Worm (Caenorhabditis elegans) whole organism, L4 larva: ENCODE results near the gene ccm-3.
A peak's percentile ranks its signal among the peaks of the same experiment; 100 is the strongest.

ENCODE experiments used
- F26F4.8 ChIP-seq: fragments of 200-800 bp; sonication (Bioruptor generic); conservative IDR thresholded peaks from 2 replicates; pipeline ENCODE4 v1.3.6; 2022; ENCODE audit warnings: missing genetic modification characterization, missing compliant biosample characterization
- F44E2.7 ChIP-seq: fragments of 200-800 bp; sonication (Bioruptor generic); IDR thresholded peaks from 2 replicates; pipeline ENCODE4 v2.1.2; 2022; ENCODE audit warnings: missing genetic modification characterization, missing compliant biosample characterization
- T20F7.1 ChIP-seq: fragments of 200-800 bp; sonication (Bioruptor generic); optimal IDR thresholded peaks from 2 replicates; lab custom pipeline; 2018; ENCODE audit warnings: mild to moderate bottlenecking, missing genetic modification characterization, missing compliant biosample characterization
- Y105C5A.15 ChIP-seq: fragments of 200-800 bp; sonication (Bioruptor generic); IDR thresholded peaks from 2 replicates; pipeline ENCODE4 v1.3.6; 2022; ENCODE audit warnings: missing genetic modification characterization, missing compliant biosample characterization
- Y48G9A.11 ChIP-seq: fragments of 200-800 bp; sonication (Bioruptor generic); IDR thresholded peaks from 2 replicates; pipeline ENCODE4 v1.3.6; 2022; ENCODE audit warnings: missing genetic modification reagents, missing genetic modification characterization, missing compliant biosample characterization
- ZK337.2 ChIP-seq: fragments of 200-800 bp; sonication (Bioruptor generic); IDR thresholded peaks from 2 replicates; pipeline ENCODE4 v1.3.6; 2022; ENCODE audit warnings: missing genetic modification reagents, missing genetic modification characterization, missing compliant biosample characterization
- aha-1 ChIP-seq: fragments of 150-350 bp; peaks from one replicate; lab custom pipeline; 2014; ENCODE audit warnings: missing biosample characterization, missing genetic modification characterization
- arid-1 ChIP-seq: fragments of 200-800 bp; sonication (Bioruptor generic); conservative IDR thresholded peaks from 2 replicates; pipeline ENCODE4 v1.3.6; 2022; ENCODE audit warnings: missing genetic modification reagents, missing genetic modification characterization, missing compliant biosample characterization
- ceh-20 ChIP-seq: fragments of 200-800 bp; sonication (Bioruptor generic); IDR thresholded peaks from 2 replicates; pipeline ENCODE4 v1.3.6; 2022; ENCODE audit warnings: missing genetic modification reagents, missing genetic modification characterization, missing compliant biosample characterization
- ceh-62 ChIP-seq: sonication (generic microtip); optimal IDR thresholded peaks from 2 replicates; lab custom pipeline; 2017; ENCODE audit warnings: missing biosample characterization, missing genetic modification characterization
- cey-2 ChIP-seq: sonication (generic microtip); optimal IDR thresholded peaks from 3 replicates; lab custom pipeline; 2017; ENCODE audit warnings: missing genetic modification characterization, mild to moderate bottlenecking, missing compliant biosample characterization, antibody characterized with exemption, borderline replicate concordance; ENCODE audit not compliant: insufficient read depth
- daf-16 ChIP-seq, 3 experiments: sonication (generic microtip); optimal IDR thresholded peaks; 2 replicates each; lab custom pipeline; 2016 to 2017; ENCODE audit warnings: missing genetic modification characterization in 3 of 3, missing genetic modification reagents in 3 of 3, mild to moderate bottlenecking in 2 of 3, missing compliant biosample characterization in 2 of 3, missing biosample characterization in 1 of 3, moderate library complexity in 1 of 3
- daf-8 ChIP-seq: fragments of 200-800 bp; sonication (Bioruptor generic); IDR thresholded peaks from 2 replicates; pipeline ENCODE4 v1.3.6; 2022; ENCODE audit warnings: missing genetic modification characterization, missing compliant biosample characterization
- duxl-1 ChIP-seq: sonication (generic microtip); optimal IDR thresholded peaks from 2 replicates; lab custom pipeline; 2016; ENCODE audit warnings: mild to moderate bottlenecking, missing genetic modification characterization, moderate library complexity, missing compliant biosample characterization; ENCODE audit not compliant: poor library complexity
- egl-27 ChIP-seq: sonication (generic microtip); optimal IDR thresholded peaks from 3 replicates; lab custom pipeline; 2017; ENCODE audit warnings: missing biosample characterization, missing genetic modification reagents, missing genetic modification characterization
- gei-8 ChIP-seq: fragments of 200-800 bp; sonication (Bioruptor generic); optimal IDR thresholded peaks from 2 replicates; lab custom pipeline; 2018; ENCODE audit warnings: mild to moderate bottlenecking, missing genetic modification characterization, missing compliant biosample characterization
- hif-1 ChIP-seq, 2 experiments: sonication (generic microtip); optimal IDR thresholded peaks; 2 replicates each; lab custom pipeline; 2016 to 2017; ENCODE audit warnings: missing compliant biosample characterization in 2 of 2, missing genetic modification characterization in 2 of 2, missing genetic modification reagents in 2 of 2, missing genotype in 2 of 2, mild to moderate bottlenecking in 1 of 2
- hlh-30 ChIP-seq: sonication (generic microtip); optimal IDR thresholded peaks from 2 replicates; lab custom pipeline; 2017; ENCODE audit warnings: antibody characterized with exemption, mild to moderate bottlenecking, missing genetic modification characterization, missing compliant biosample characterization; ENCODE audit not compliant: insufficient read depth
- hmg-1.1 ChIP-seq: fragments of 200-800 bp; sonication (Bioruptor generic); IDR thresholded peaks from 2 replicates; pipeline ENCODE4 v1.3.6; 2022; ENCODE audit warnings: missing genetic modification reagents, missing genetic modification characterization, missing compliant biosample characterization
- lin-15B ChIP-seq: fragments of 150-350 bp; sonication (generic microtip); optimal IDR thresholded peaks from 3 replicates; lab custom pipeline; 2014; ENCODE audit warnings: missing biosample characterization, missing genetic modification characterization
- lsy-2 ChIP-seq, 2 experiments: fragments of 150-350 bp in 1 of 2; sonication (generic microtip) in 1 of 2; optimal IDR thresholded peaks; 2 replicates each; lab custom pipeline; 2014 to 2017; ENCODE audit warnings: missing biosample characterization in 2 of 2, missing genetic modification characterization in 2 of 2
- madf-5 ChIP-seq, 2 experiments: fragments of 200-800 bp; sonication (Bioruptor generic); IDR thresholded peaks; 2 replicates each; pipeline ENCODE4 v1.3.6; 2022; ENCODE audit warnings: missing compliant biosample characterization in 2 of 2, missing genetic modification characterization in 2 of 2
- madf-9 ChIP-seq: fragments of 200-800 bp; sonication (Bioruptor generic); conservative IDR thresholded peaks from 2 replicates; pipeline ENCODE4 v1.3.6; 2022; ENCODE audit warnings: missing genetic modification reagents, missing genetic modification characterization, missing compliant biosample characterization
- mdl-1 ChIP-seq, 2 experiments: fragments of 150-350 bp in 1 of 2; sonication (generic microtip) in 1 of 2; optimal IDR thresholded peaks; 2 replicates each; lab custom pipeline; 2014 to 2017; ENCODE audit warnings: missing biosample characterization in 2 of 2, missing genetic modification characterization in 2 of 2
- mes-2 ChIP-seq: sonication (generic microtip); optimal IDR thresholded peaks from 2 replicates; lab custom pipeline; 2016; ENCODE audit warnings: missing genotype, mild to moderate bottlenecking, missing genetic modification characterization, missing compliant biosample characterization; ENCODE audit not compliant: poor library complexity, severe bottlenecking
- mxl-2 ChIP-seq: fragments of 200-800 bp; sonication (Bioruptor generic); conservative IDR thresholded peaks from 2 replicates; pipeline ENCODE4 v1.3.6; 2022; ENCODE audit warnings: missing genetic modification reagents, missing genetic modification characterization, missing compliant biosample characterization
- mxl-3 ChIP-seq: fragments of 200-800 bp; sonication (Bioruptor generic); optimal IDR thresholded peaks from 2 replicates; lab custom pipeline; 2018; ENCODE audit warnings: mild to moderate bottlenecking, missing genetic modification characterization, missing compliant biosample characterization
- nhr-102 ChIP-seq: sonication (generic microtip); optimal IDR thresholded peaks from 2 replicates; lab custom pipeline; 2016; ENCODE audit warnings: mild to moderate bottlenecking, missing genetic modification characterization, moderate library complexity, missing compliant biosample characterization
- nhr-11 ChIP-seq: fragments of 150-350 bp; optimal IDR thresholded peaks from 2 replicates; lab custom pipeline; 2014; ENCODE audit warnings: missing biosample characterization, missing genetic modification characterization
- nhr-41 ChIP-seq: fragments of 200-800 bp; sonication (Bioruptor generic); IDR thresholded peaks from 2 replicates; pipeline ENCODE4 v1.3.6; 2022; ENCODE audit warnings: missing genetic modification reagents, missing genetic modification characterization, missing compliant biosample characterization
- nhr-48 ChIP-seq: sonication (generic microtip); optimal IDR thresholded peaks from 2 replicates; lab custom pipeline; 2016; ENCODE audit warnings: mild to moderate bottlenecking, missing genetic modification characterization, missing compliant biosample characterization
- nhr-76 ChIP-seq: fragments of 150-350 bp; optimal IDR thresholded peaks from 2 replicates; lab custom pipeline; 2014; ENCODE audit warnings: missing biosample characterization, missing genetic modification characterization
- pha-4 ChIP-seq, 2 experiments: fragments of 150-350 bp in 1 of 2; fragments of 200-800 bp in 1 of 2; sonication (Bioruptor generic) in 1 of 2; IDR thresholded peaks in 1 of 2; optimal IDR thresholded peaks in 1 of 2; 2 replicates each; pipeline versions ENCODE4 v1.3.6 to Lab custom; 2014 to 2022; ENCODE audit warnings: missing genetic modification characterization in 2 of 2, missing genetic modification reagents in 2 of 2, missing biosample characterization in 1 of 2, missing compliant biosample characterization in 1 of 2
- php-3 ChIP-seq: fragments of 200-800 bp; sonication (Bioruptor generic); IDR thresholded peaks from 2 replicates; pipeline ENCODE4 v1.3.6; 2022; ENCODE audit warnings: missing genetic modification reagents, missing genetic modification characterization, missing compliant biosample characterization
- sdz-12 ChIP-seq: fragments of 200-800 bp; sonication (Bioruptor generic); optimal IDR thresholded peaks from 2 replicates; lab custom pipeline; 2018; ENCODE audit warnings: mild to moderate bottlenecking, missing genetic modification characterization, missing compliant biosample characterization
- set-16 ChIP-seq: fragments of 200-800 bp; sonication (Bioruptor generic); IDR thresholded peaks from 2 replicates; pipeline ENCODE4 v1.3.6; 2022; ENCODE audit warnings: missing genetic modification reagents, missing genetic modification characterization, missing compliant biosample characterization
- skn-1 ChIP-seq: fragments of 150-350 bp; optimal IDR thresholded peaks from 2 replicates; lab custom pipeline; 2014; ENCODE audit warnings: missing biosample characterization, missing genetic modification characterization
- snpc-1.2 ChIP-seq: fragments of 200-800 bp; sonication (Bioruptor generic); IDR thresholded peaks from 2 replicates; pipeline ENCODE4 v1.3.6; 2022; ENCODE audit warnings: missing genetic modification reagents, missing genetic modification characterization, missing compliant biosample characterization
- snpc-4 ChIP-seq: fragments of 150-350 bp; optimal IDR thresholded peaks from 2 replicates; lab custom pipeline; 2014; ENCODE audit warnings: missing biosample characterization, missing genetic modification characterization
- tag-97 ChIP-seq: fragments of 200-800 bp; sonication (Bioruptor generic); IDR thresholded peaks from 2 replicates; pipeline ENCODE4 v1.3.6; 2022; ENCODE audit warnings: missing genetic modification characterization, missing compliant biosample characterization
- tra-1 ChIP-seq: fragments of 200-800 bp; sonication (Bioruptor generic); IDR thresholded peaks from 2 replicates; pipeline ENCODE4 v1.3.6; 2022; ENCODE audit warnings: missing genetic modification reagents, missing genetic modification characterization, missing compliant biosample characterization
- vab-7 ChIP-seq: fragments of 200-800 bp; sonication (Bioruptor generic); IDR thresholded peaks from 2 replicates; pipeline ENCODE4 v1.3.6; 2022; ENCODE audit warnings: missing genetic modification reagents, missing genetic modification characterization, missing compliant biosample characterization
- zag-1 ChIP-seq: fragments of 150-350 bp; optimal IDR thresholded peaks from 2 replicates; lab custom pipeline; 2014; ENCODE audit warnings: missing biosample characterization, missing genetic modification characterization
- zip-2 ChIP-seq: fragments of 150-350 bp; optimal IDR thresholded peaks from 2 replicates; lab custom pipeline; 2014; ENCODE audit warnings: missing biosample characterization, missing genetic modification characterization

ccm-3 gene

DNA sequence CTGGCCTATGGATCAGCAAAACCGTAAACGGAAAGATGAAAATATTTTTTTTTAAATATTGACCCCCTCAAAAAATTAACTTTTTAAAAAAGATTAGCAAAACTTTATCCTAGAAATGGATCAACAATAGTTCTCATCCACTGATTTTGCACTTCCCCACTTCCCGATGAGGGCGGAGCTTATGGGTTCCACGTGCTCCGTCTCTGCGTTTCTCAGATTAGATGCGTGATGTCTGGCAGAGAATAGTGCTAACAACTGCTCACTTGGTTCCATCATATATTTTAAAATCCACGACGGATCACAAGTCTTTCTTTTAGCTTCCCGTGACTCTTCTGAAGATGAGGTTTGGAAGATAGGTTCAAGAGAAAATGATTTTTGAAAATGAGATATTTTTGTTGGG is 48.7 kb downstream of the ccm-3 start:
- peak in 1 of 2 experiments; percentile 43 for TF ChIP-seq daf-16 (GFP tag; optimal IDR thresholded peaks at IDR 0.05; lab: Kevin White, UChicago)
- TF ChIP-seq daf-16 (tag; optimal IDR thresholded peaks at IDR 0.05; lab: Kevin White, UChicago), result no peak
- no peak for TF ChIP-seq tra-1 (GFP tag; lab: Robert Waterston, UW)
- no peak for TF ChIP-seq lin-15B (tag; lab: Kevin White, UChicago)
- TF ChIP-seq egl-27 (tag; lab: Kevin White, UChicago), result no peak
- TF ChIP-seq hlh-30 (tag; lab: Kevin White, UChicago), result peak; percentile 66
- no peak for TF ChIP-seq vab-7 (GFP tag; lab: Robert Waterston, UW)
- TF ChIP-seq nhr-76 (tag; lab: Kevin White, UChicago), result no peak
- TF ChIP-seq nhr-11, result peak; percentile 87
- TF ChIP-seq mdl-1 (tag; optimal IDR thresholded peaks at IDR 0.05; lab: Kevin White, UChicago), result peak in 1 of 2 experiments; percentile 3
- no peak for TF ChIP-seq tag-97 (GFP tag; lab: Robert Waterston, UW)
- TF ChIP-seq zag-1 (tag; lab: Kevin White, UChicago), result no peak
- TF ChIP-seq mxl-3, result peak; percentile 25
- no peak for TF ChIP-seq php-3
- no peak for TF ChIP-seq set-16 (GFP tag; lab: Robert Waterston, UW)
- TF ChIP-seq nhr-102 (tag; lab: Kevin White, UChicago), result no peak

DNA sequence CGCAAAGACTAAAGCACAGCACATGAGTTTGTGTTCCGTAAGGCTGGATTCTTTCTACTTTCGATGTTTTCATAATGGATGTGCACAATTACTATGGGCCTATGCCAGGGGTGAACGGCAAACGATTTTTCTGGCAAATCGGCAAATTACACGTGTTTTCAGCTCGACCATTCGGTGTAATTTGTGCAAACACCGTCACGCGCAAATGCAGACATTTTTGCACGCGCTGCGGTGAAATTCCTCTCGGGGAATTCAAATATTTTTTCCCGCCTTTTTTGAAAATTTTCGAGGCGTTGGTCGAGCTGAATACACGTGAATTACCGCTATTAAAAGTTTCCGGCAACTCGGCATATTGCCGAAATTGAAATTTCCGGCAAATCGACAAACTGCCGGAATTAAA is 49.5 kb downstream of the ccm-3 start:
- TF ChIP-seq madf-5 (GFP tag; IDR thresholded peaks at IDR 0.05; lab: Robert Waterston, UW) (0 out of 4 replicates have a peak, but pooled peaks of 1 of the 2 experiments have one; percentile 63), aha-1 (peak; percentile 34), Y48G9A.11 (0 out of 2 replicates have a peak, but pooled peaks have one; percentile 38)
- TF ChIP-seq, all 104 proteins: peak for 3; not testable (repeated sequence) for 101

ce11 chrII:10557206-10557574 is 49.9 kb downstream of the ccm-3 start:
- peak; percentile 0 for TF ChIP-seq nhr-48
- no peak for TF ChIP-seq madf-9 (GFP tag; lab: Robert Waterston, UW)
- TF ChIP-seq daf-16 (GFP tag; optimal IDR thresholded peaks at IDR 0.05; lab: Kevin White, UChicago), result no peak
- peak; percentile 95 for TF ChIP-seq daf-16 (tag; optimal IDR thresholded peaks at IDR 0.05; lab: Kevin White, UChicago)
- TF ChIP-seq T20F7.1, result peak; percentile 40
- TF ChIP-seq aha-1, result no peak
- TF ChIP-seq F44E2.7, result no peak
- no peak for TF ChIP-seq arid-1 (GFP tag; lab: Robert Waterston, UW)
- no peak for TF ChIP-seq tag-97 (GFP tag; lab: Robert Waterston, UW)
- TF ChIP-seq F26F4.8 (GFP tag; lab: Robert Waterston, UW), result no peak
- TF ChIP-seq mes-2 (tag; lab: Kevin White, UChicago), result no peak
- peak; percentile 38 for TF ChIP-seq cey-2 (tag; lab: Kevin White, UChicago)
- no peak for TF ChIP-seq skn-1 (tag; lab: Kevin White, UChicago)
- no peak for TF ChIP-seq ceh-62
- TF ChIP-seq mdl-1 (tag; optimal IDR thresholded peaks at IDR 0.05; lab: Kevin White, UChicago), result peak in 1 of 2 experiments; percentile 68
- TF ChIP-seq duxl-1 (tag; lab: Kevin White, UChicago), result no peak
- TF ChIP-seq sdz-12 (GFP tag; lab: Kevin White, UChicago), result no peak
- no peak for TF ChIP-seq hmg-1.1 (GFP tag; lab: Robert Waterston, UW)
- peak in 1 of 2 experiments; percentile 57 for TF ChIP-seq lsy-2 (tag; optimal IDR thresholded peaks at IDR 0.05; lab: Kevin White, UChicago)
- TF ChIP-seq daf-8 (GFP tag; lab: Robert Waterston, UW), result no peak
- TF ChIP-seq snpc-4 (tag; lab: Kevin White, UChicago), result no peak
- no peak for TF ChIP-seq gei-8 (GFP tag; lab: Kevin White, UChicago)
- TF ChIP-seq snpc-1.2 (GFP tag; lab: Robert Waterston, UW), result no peak
- no peak for TF ChIP-seq zag-1 (tag; lab: Kevin White, UChicago)
- TF ChIP-seq hlh-30 (tag; lab: Kevin White, UChicago), result peak; percentile 94
- no peak for TF ChIP-seq zip-2 (tag; lab: Kevin White, UChicago)
- TF ChIP-seq hif-1 (tag; optimal IDR thresholded peaks at IDR 0.05; lab: Kevin White, UChicago), result peak in 1 of 2 experiments; percentile 3
- no peak for TF ChIP-seq ceh-20
- no peak for TF ChIP-seq nhr-41 (GFP tag; lab: Robert Waterston, UW)
- TF ChIP-seq tra-1 (GFP tag; lab: Robert Waterston, UW), result 0 out of 2 replicates have a peak, but pooled peaks have one; percentile 2
- no peak for TF ChIP-seq ZK337.2 (GFP tag; lab: Robert Waterston, UW)
- no peak for TF ChIP-seq mxl-2
- TF ChIP-seq pha-4 (GFP tag; IDR thresholded peaks at IDR 0.05; lab: Robert Waterston, UW), result no peak
- TF ChIP-seq pha-4 (tag; optimal IDR thresholded peaks at IDR 0.05; lab: Kevin White, UChicago), result no peak
- TF ChIP-seq Y105C5A.15 (GFP tag; lab: Robert Waterston, UW), result no peak
- TF ChIP-seq nhr-11, result peak; percentile 29
